Worm (Caenorhabditis elegans) whole organism, early embryonic: ENCODE data around the gene str-25.

Experiments used
- B0310.2 ChIP-seq: sonication (generic microtip); optimal IDR thresholded peaks from 2 replicates; lab custom pipeline; 2016; ENCODE audit warnings: mild to moderate bottlenecking, missing genetic modification characterization, missing compliant biosample characterization
- F13C5.2 ChIP-seq: sonication (generic microtip); optimal IDR thresholded peaks from 2 replicates; lab custom pipeline; 2017; ENCODE audit warnings: mild to moderate bottlenecking, missing genetic modification characterization, inconsistent platforms, missing compliant biosample characterization
- aly-1 ChIP-seq: sonication (generic microtip); optimal IDR thresholded peaks from 2 replicates; lab custom pipeline; 2016; ENCODE audit warnings: missing genetic modification characterization, missing compliant biosample characterization
- ama-1 ChIP-seq: fragments of 150-350 bp; optimal IDR thresholded peaks from 2 replicates; lab custom pipeline; 2014
- ceh-13 ChIP-seq: fragments of 200-800 bp; sonication (Bioruptor generic); optimal IDR thresholded peaks from 2 replicates; lab custom pipeline; 2018; ENCODE audit warnings: mild to moderate bottlenecking, missing genetic modification characterization, missing compliant biosample characterization
- ceh-36 ChIP-seq: sonication (generic microtip); optimal IDR thresholded peaks from 2 replicates; lab custom pipeline; 2016; ENCODE audit warnings: missing genetic modification characterization, inconsistent platforms, missing compliant biosample characterization
- ets-7 ChIP-seq: sonication (generic microtip); optimal IDR thresholded peaks from 2 replicates; lab custom pipeline; 2016; ENCODE audit warnings: missing genotype, missing genetic modification characterization, missing compliant biosample characterization
- flt-1 ChIP-seq: fragments of 200-800 bp; sonication (Bioruptor generic); IDR thresholded peaks from 2 replicates; pipeline ENCODE4 v1.3.6; 2022; ENCODE audit warnings: missing genetic modification characterization, missing compliant biosample characterization
- hmbx-1 ChIP-seq: sonication (generic microtip); optimal IDR thresholded peaks from 2 replicates; lab custom pipeline; 2016; ENCODE audit warnings: mild to moderate bottlenecking, missing genetic modification characterization, missing compliant biosample characterization
- hmg-4 ChIP-seq: fragments of 200-800 bp; sonication (Bioruptor generic); optimal IDR thresholded peaks from 2 replicates; lab custom pipeline; 2018; ENCODE audit warnings: mild to moderate bottlenecking, missing genetic modification characterization, missing compliant biosample characterization
- hnd-1 ChIP-seq: sonication (generic microtip); optimal IDR thresholded peaks from 2 replicates; lab custom pipeline; 2016; ENCODE audit warnings: missing genetic modification characterization, missing compliant biosample characterization
- pes-1 ChIP-seq: fragments of 200-800 bp; sonication (Bioruptor generic); IDR thresholded peaks from 2 replicates; pipeline ENCODE4 v1.3.6; 2022; ENCODE audit warnings: missing genetic modification reagents, missing genetic modification characterization, missing compliant biosample characterization
- scrt-1 ChIP-seq: fragments of 200-800 bp; sonication (Bioruptor generic); IDR thresholded peaks from 2 replicates; pipeline ENCODE4 v1.3.6; 2022; ENCODE audit warnings: missing genetic modification characterization, missing compliant biosample characterization
- sea-1 ChIP-seq: fragments of 200-800 bp; sonication (Bioruptor generic); conservative IDR thresholded peaks from 2 replicates; pipeline ENCODE4 v1.3.6; 2022; ENCODE audit warnings: missing genetic modification characterization, missing compliant biosample characterization
- tbx-11 ChIP-seq: fragments of 200-800 bp; sonication (Bioruptor generic); IDR thresholded peaks from 2 replicates; pipeline ENCODE4 v1.3.6; 2022; ENCODE audit warnings: missing genetic modification characterization, missing compliant biosample characterization
- tbx-37 ChIP-seq: fragments of 200-800 bp; sonication (Bioruptor generic); conservative IDR thresholded peaks from 2 replicates; pipeline ENCODE4 v1.3.6; 2022; ENCODE audit warnings: missing genetic modification reagents, missing genetic modification characterization, missing compliant biosample characterization
- tra-4 ChIP-seq: sonication (generic microtip); optimal IDR thresholded peaks from 2 replicates; lab custom pipeline; 2017; ENCODE audit warnings: missing genetic modification characterization, missing compliant biosample characterization

str-25 gene

ce11 chrV:16120499-16120898 lies 5.0 kb downstream of the str-25 start:
- no peak for TF ChIP-seq pes-1 (GFP tag; lab: Robert Waterston, UW)
- TF ChIP-seq hnd-1 (tag; lab: Kevin White, UChicago): no peak
- TF ChIP-seq flt-1: no peak
- TF ChIP-seq hmbx-1 (tag; lab: Kevin White, UChicago): no peak
- TF ChIP-seq B0310.2: no peak
- no peak for TF ChIP-seq aly-1 (tag; lab: Kevin White, UChicago)
- TF ChIP-seq sea-1 (GFP tag; lab: Robert Waterston, UW): no peak
- no peak for TF ChIP-seq tbx-37 (GFP tag; lab: Robert Waterston, UW)
- no peak for TF ChIP-seq ets-7 (tag; lab: Kevin White, UChicago)
- TF ChIP-seq F13C5.2 (tag; lab: Kevin White, UChicago): no peak
- TF ChIP-seq ama-1: no peak
- TF ChIP-seq tra-4: no peak
- TF ChIP-seq ceh-13 (GFP tag; lab: Kevin White, UChicago): no peak
- TF ChIP-seq ceh-36: no peak
- no peak for TF ChIP-seq scrt-1 (GFP tag; lab: Robert Waterston, UW)
- no peak for TF ChIP-seq hmg-4 (GFP tag; lab: Kevin White, UChicago)
- TF ChIP-seq tbx-11 (GFP tag; lab: Robert Waterston, UW): no peak

- TF ChIP-seq ceh-13 (GFP tag; lab: Kevin White, UChicago) (no peak), ceh-36 (no peak), tbx-37 (GFP tag; lab: Robert Waterston, UW) (no peak), hnd-1 (tag; lab: Kevin White, UChicago) (no peak), tbx-11 (GFP tag; lab: Robert Waterston, UW) (no peak), hmg-4 (GFP tag; lab: Kevin White, UChicago) (no peak), ets-7 (tag; lab: Kevin White, UChicago) (no peak), tra-4 (no peak)
Observed at ce11 chrV:16120922-16121321, 5.4 kb downstream of the str-25 start, which contains the start of gene skr-3. TSS of gene skr-3 (plus strand) at chrV:16121084.

ce11 chrV:16121451-16121850 lies 6.0 kb downstream of the str-25 start:
- TF ChIP-seq ama-1 (no peak), pes-1 (GFP tag; lab: Robert Waterston, UW) (no peak), ceh-13 (GFP tag; lab: Kevin White, UChicago) (no peak), flt-1 (no peak), sea-1 (GFP tag; lab: Robert Waterston, UW) (no peak), scrt-1 (GFP tag; lab: Robert Waterston, UW) (no peak), ceh-36 (no peak), tbx-37 (GFP tag; lab: Robert Waterston, UW) (no peak), tbx-11 (GFP tag; lab: Robert Waterston, UW) (no peak), hmg-4 (GFP tag; lab: Kevin White, UChicago) (no peak), ets-7 (tag; lab: Kevin White, UChicago) (no peak), hnd-1 (tag; lab: Kevin White, UChicago) (no peak), B0310.2 (no peak), aly-1 (tag; lab: Kevin White, UChicago) (no peak), F13C5.2 (tag; lab: Kevin White, UChicago) (no peak), tra-4 (no peak), hmbx-1 (tag; lab: Kevin White, UChicago) (no peak)

ce11 chrV:16124739-16125138 lies 9.3 kb downstream of the str-25 start, which contains the start of gene nhr-111:
TSS of gene nhr-111 (minus strand) at chrV:16124839.
- TF ChIP-seq ceh-36 (no peak), tbx-37 (GFP tag; lab: Robert Waterston, UW) (no peak), scrt-1 (GFP tag; lab: Robert Waterston, UW) (no peak), hmbx-1 (tag; lab: Kevin White, UChicago) (no peak), hmg-4 (GFP tag; lab: Kevin White, UChicago) (no peak), ama-1 (no peak), ceh-13 (GFP tag; lab: Kevin White, UChicago) (no peak), B0310.2 (no peak), flt-1 (no peak), pes-1 (GFP tag; lab: Robert Waterston, UW) (no peak), F13C5.2 (tag; lab: Kevin White, UChicago) (no peak), sea-1 (GFP tag; lab: Robert Waterston, UW) (no peak), hnd-1 (tag; lab: Kevin White, UChicago) (no peak), ets-7 (tag; lab: Kevin White, UChicago) (no peak), tra-4 (no peak), tbx-11 (GFP tag; lab: Robert Waterston, UW) (no peak), aly-1 (tag; lab: Kevin White, UChicago) (no peak)

ce11 chrV:16127401-16127800 lies 11.9 kb downstream of the str-25 start, which contains the start of gene fbxa-143:
TSS of gene fbxa-143 (minus strand) at chrV:16127501.
- no peak for TF ChIP-seq ets-7 (tag; lab: Kevin White, UChicago)
- TF ChIP-seq hmg-4 (GFP tag; lab: Kevin White, UChicago): no peak
- no peak for TF ChIP-seq aly-1 (tag; lab: Kevin White, UChicago)
- TF ChIP-seq ama-1: no peak
- TF ChIP-seq tra-4: no peak
- no peak for TF ChIP-seq tbx-11 (GFP tag; lab: Robert Waterston, UW)
- no peak for TF ChIP-seq ceh-36
- no peak for TF ChIP-seq hnd-1 (tag; lab: Kevin White, UChicago)
- no peak for TF ChIP-seq hmbx-1 (tag; lab: Kevin White, UChicago)
- no peak for TF ChIP-seq sea-1 (GFP tag; lab: Robert Waterston, UW)
- no peak for TF ChIP-seq tbx-37 (GFP tag; lab: Robert Waterston, UW)
- no peak for TF ChIP-seq scrt-1 (GFP tag; lab: Robert Waterston, UW)
- no peak for TF ChIP-seq F13C5.2 (tag; lab: Kevin White, UChicago)
- no peak for TF ChIP-seq ceh-13 (GFP tag; lab: Kevin White, UChicago)
- no peak for TF ChIP-seq B0310.2
- TF ChIP-seq flt-1: no peak
- no peak for TF ChIP-seq pes-1 (GFP tag; lab: Robert Waterston, UW)

ce11 chrV:16129116-16129515 lies 13.6 kb downstream of the str-25 start:
- no peak for TF ChIP-seq tbx-37 (GFP tag; lab: Robert Waterston, UW)
- TF ChIP-seq ceh-36: no peak

ce11 chrV:16131249-16131648 lies 15.8 kb downstream of the str-25 start, which contains the start of gene fbxa-142:
TSS of gene fbxa-142 (minus strand) at chrV:16131349.
- TF ChIP-seq tra-4: no peak
- TF ChIP-seq ceh-36: no peak
- no peak for TF ChIP-seq ets-7 (tag; lab: Kevin White, UChicago)
- no peak for TF ChIP-seq sea-1 (GFP tag; lab: Robert Waterston, UW)
- TF ChIP-seq scrt-1 (GFP tag; lab: Robert Waterston, UW): no peak
- TF ChIP-seq ama-1: no peak
- TF ChIP-seq pes-1 (GFP tag; lab: Robert Waterston, UW): no peak
- no peak for TF ChIP-seq B0310.2
- no peak for TF ChIP-seq tbx-37 (GFP tag; lab: Robert Waterston, UW)
- no peak for TF ChIP-seq hnd-1 (tag; lab: Kevin White, UChicago)
- no peak for TF ChIP-seq hmg-4 (GFP tag; lab: Kevin White, UChicago)
- TF ChIP-seq flt-1: no peak
- TF ChIP-seq hmbx-1 (tag; lab: Kevin White, UChicago): no peak
- TF ChIP-seq ceh-13 (GFP tag; lab: Kevin White, UChicago): no peak
- TF ChIP-seq tbx-11 (GFP tag; lab: Robert Waterston, UW): no peak
- TF ChIP-seq aly-1 (tag; lab: Kevin White, UChicago): no peak
- TF ChIP-seq F13C5.2 (tag; lab: Kevin White, UChicago): no peak
